Worm (Caenorhabditis elegans) whole organism, late embryonic: ENCODE data around the gene col-94.

Source experiments
- C08G9.2 ChIP-seq: sonication (generic microtip); optimal IDR thresholded peaks from 2 replicates; lab custom pipeline; 2016; ENCODE audit warnings: mild to moderate bottlenecking, missing genetic modification characterization, moderate library complexity, missing compliant biosample characterization
- C38D4.7 ChIP-seq: fragments of 200-800 bp; sonication (Bioruptor generic); optimal IDR thresholded peaks from 2 replicates; lab custom pipeline; 2018; ENCODE audit warnings: mild to moderate bottlenecking, missing genetic modification characterization, moderate library complexity, missing compliant biosample characterization
- F13H6.1 ChIP-seq: sonication (generic microtip); optimal IDR thresholded peaks from 2 replicates; lab custom pipeline; 2016; ENCODE audit warnings: missing genetic modification characterization, missing compliant biosample characterization
- K09A11.1 ChIP-seq: sonication (generic microtip); optimal IDR thresholded peaks from 2 replicates; lab custom pipeline; 2017; ENCODE audit warnings: antibody characterized with exemption, mild to moderate bottlenecking, missing genetic modification characterization, missing compliant biosample characterization; ENCODE audit not compliant: insufficient read depth
- T23F11.4 ChIP-seq: fragments of 200-800 bp; sonication (Bioruptor generic); optimal IDR thresholded peaks from 2 replicates; lab custom pipeline; 2018; ENCODE audit warnings: mild to moderate bottlenecking, missing genetic modification characterization, missing compliant biosample characterization
- ahr-1 ChIP-seq: sonication (generic microtip); optimal IDR thresholded peaks from 2 replicates; lab custom pipeline; 2016; ENCODE audit warnings: missing genetic modification characterization, missing compliant biosample characterization
- ama-1 ChIP-seq: fragments of 150-350 bp; optimal IDR thresholded peaks from 2 replicates; lab custom pipeline; 2014
- ceh-14 ChIP-seq: sonication (generic microtip); optimal IDR thresholded peaks from 2 replicates; lab custom pipeline; 2016; ENCODE audit warnings: missing genotype, missing genetic modification characterization, missing compliant biosample characterization
- ceh-18 ChIP-seq: sonication (generic microtip); optimal IDR thresholded peaks from 2 replicates; lab custom pipeline; 2016; ENCODE audit warnings: missing genetic modification characterization, missing compliant biosample characterization
- ceh-19 ChIP-seq: fragments of 200-800 bp; sonication (Bioruptor generic); optimal IDR thresholded peaks from 2 replicates; lab custom pipeline; 2018; ENCODE audit warnings: mild to moderate bottlenecking, missing genetic modification characterization, missing compliant biosample characterization
- ceh-30 ChIP-seq: fragments of 150-350 bp; optimal IDR thresholded peaks from 2 replicates; lab custom pipeline; 2014; ENCODE audit warnings: missing biosample characterization, missing genetic modification characterization
- ceh-31 ChIP-seq: sonication (generic microtip); optimal IDR thresholded peaks from 2 replicates; lab custom pipeline; 2016; ENCODE audit warnings: missing genetic modification characterization, missing compliant biosample characterization
- ceh-45 ChIP-seq: fragments of 200-800 bp; sonication (Bioruptor generic); IDR thresholded peaks from 2 replicates; pipeline ENCODE4 v1.3.6; 2022; ENCODE audit warnings: missing genetic modification reagents, missing genetic modification characterization, missing compliant biosample characterization
- ceh-48 ChIP-seq: sonication (generic microtip); optimal IDR thresholded peaks from 2 replicates; lab custom pipeline; 2016; ENCODE audit warnings: missing genetic modification characterization, inconsistent platforms, missing compliant biosample characterization
- ceh-6 ChIP-seq: fragments of 200-800 bp; sonication (Bioruptor generic); optimal IDR thresholded peaks from 2 replicates; lab custom pipeline; 2018; ENCODE audit warnings: mild to moderate bottlenecking, missing genetic modification characterization, missing compliant biosample characterization
- ceh-9 ChIP-seq: sonication (generic microtip); optimal IDR thresholded peaks from 2 replicates; lab custom pipeline; 2016; ENCODE audit warnings: mild to moderate bottlenecking, missing genetic modification characterization, inconsistent platforms, missing compliant biosample characterization
- dmd-4 ChIP-seq: sonication (generic microtip); optimal IDR thresholded peaks from 2 replicates; lab custom pipeline; 2016; ENCODE audit warnings: borderline replicate concordance, missing genetic modification characterization, missing compliant biosample characterization
- dve-1 ChIP-seq: sonication (generic microtip); optimal IDR thresholded peaks from 2 replicates; lab custom pipeline; 2017; ENCODE audit warnings: antibody characterized with exemption, mild to moderate bottlenecking, missing genetic modification characterization, missing compliant biosample characterization
- elt-2 ChIP-seq: sonication (generic microtip); optimal IDR thresholded peaks from 2 replicates; lab custom pipeline; 2016; ENCODE audit warnings: missing genetic modification reagents, missing genetic modification characterization, missing compliant biosample characterization
- ets-4 ChIP-seq: sonication (generic microtip); optimal IDR thresholded peaks from 2 replicates; lab custom pipeline; 2016; ENCODE audit warnings: missing genetic modification characterization, missing compliant biosample characterization
- fax-1 ChIP-seq: sonication (generic microtip); optimal IDR thresholded peaks from 2 replicates; lab custom pipeline; 2016; ENCODE audit warnings: missing genotype, missing genetic modification characterization, missing compliant biosample characterization
- fkh-6 ChIP-seq: sonication (generic microtip); optimal IDR thresholded peaks from 2 replicates; lab custom pipeline; 2016; ENCODE audit warnings: missing genetic modification characterization, missing compliant biosample characterization
- gmeb-2 ChIP-seq: sonication (generic microtip); optimal IDR thresholded peaks from 2 replicates; lab custom pipeline; 2016; ENCODE audit warnings: missing genetic modification characterization, inconsistent platforms, missing compliant biosample characterization
- hlh-30 ChIP-seq: sonication (generic microtip); optimal IDR thresholded peaks from 2 replicates; lab custom pipeline; 2017; ENCODE audit warnings: antibody characterized with exemption, missing genetic modification characterization, missing compliant biosample characterization; ENCODE audit not compliant: insufficient read depth
- hlh-6 ChIP-seq: sonication (generic microtip); optimal IDR thresholded peaks from 2 replicates; lab custom pipeline; 2016; ENCODE audit warnings: missing genotype, missing genetic modification characterization, missing compliant biosample characterization
- lim-6 ChIP-seq: sonication (generic microtip); optimal IDR thresholded peaks from 2 replicates; lab custom pipeline; 2016; ENCODE audit warnings: missing genetic modification characterization, missing compliant biosample characterization
- madf-2 ChIP-seq: sonication (generic microtip); optimal IDR thresholded peaks from 2 replicates; lab custom pipeline; 2017; ENCODE audit warnings: missing genetic modification characterization, missing compliant biosample characterization
- nfya-1 ChIP-seq: sonication (generic microtip); optimal IDR thresholded peaks from 2 replicates; lab custom pipeline; 2017; ENCODE audit warnings: missing genetic modification characterization, mild to moderate bottlenecking, missing compliant biosample characterization, antibody characterized with exemption, moderate library complexity
- nhr-11 ChIP-seq: fragments of 150-350 bp; optimal IDR thresholded peaks from 2 replicates; lab custom pipeline; 2014; ENCODE audit warnings: missing biosample characterization, missing genetic modification characterization
- nhr-232 ChIP-seq: sonication (generic microtip); optimal IDR thresholded peaks from 2 replicates; lab custom pipeline; 2016; ENCODE audit warnings: missing genetic modification characterization, missing compliant biosample characterization
- npax-4 ChIP-seq: sonication (generic microtip); optimal IDR thresholded peaks from 2 replicates; lab custom pipeline; 2016; ENCODE audit warnings: missing genetic modification characterization, missing compliant biosample characterization
- odd-2 ChIP-seq: sonication (generic microtip); optimal IDR thresholded peaks from 2 replicates; lab custom pipeline; 2017; ENCODE audit warnings: antibody characterized with exemption, mild to moderate bottlenecking, missing genetic modification characterization, missing compliant biosample characterization
- pat-9 ChIP-seq: fragments of 200-800 bp; sonication (Bioruptor generic); optimal IDR thresholded peaks from 2 replicates; lab custom pipeline; 2018; ENCODE audit warnings: mild to moderate bottlenecking, missing genetic modification characterization, moderate library complexity, missing compliant biosample characterization
- pax-1 ChIP-seq: fragments of 150-350 bp; optimal IDR thresholded peaks from 2 replicates; lab custom pipeline; 2014; ENCODE audit warnings: missing biosample characterization, missing genetic modification characterization
- ref-2 ChIP-seq: sonication (generic microtip); optimal IDR thresholded peaks from 2 replicates; lab custom pipeline; 2016; ENCODE audit warnings: missing genetic modification characterization, missing compliant biosample characterization
- sox-2 ChIP-seq: fragments of 200-800 bp; sonication (Bioruptor generic); IDR thresholded peaks from 2 replicates; pipeline ENCODE4 v1.3.6; 2022; ENCODE audit warnings: missing genetic modification reagents, missing genetic modification characterization, missing compliant biosample characterization
- sox-4 ChIP-seq: sonication (generic microtip); optimal IDR thresholded peaks from 2 replicates; lab custom pipeline; 2017; ENCODE audit warnings: mild to moderate bottlenecking, missing genetic modification characterization, inconsistent platforms, missing compliant biosample characterization
- ttx-3 ChIP-seq: sonication (generic microtip); optimal IDR thresholded peaks from 2 replicates; lab custom pipeline; 2016; ENCODE audit warnings: missing genetic modification reagents, missing genetic modification characterization, missing compliant biosample characterization
- unc-3 ChIP-seq, 2 experiments: fragments of 200-800 bp in 1 of 2; sonication (Bioruptor generic) in 1 of 2; sonication (generic microtip) in 1 of 2; conservative IDR thresholded peaks in 1 of 2; optimal IDR thresholded peaks in 1 of 2; 2 replicates each; pipeline versions ENCODE4 v1.3.6 to Lab custom; 2016 to 2022; ENCODE audit warnings: missing compliant biosample characterization in 2 of 2, missing genetic modification characterization in 2 of 2, missing genetic modification reagents in 1 of 2
- unc-42 ChIP-seq: sonication (generic microtip); optimal IDR thresholded peaks from 2 replicates; lab custom pipeline; 2016; ENCODE audit warnings: missing genotype, missing genetic modification characterization, missing compliant biosample characterization
- unc-55 ChIP-seq: sonication (generic microtip); optimal IDR thresholded peaks from 2 replicates; lab custom pipeline; 2017; ENCODE audit warnings: missing biosample characterization, missing genetic modification reagents, missing genetic modification characterization
- unc-86 ChIP-seq: sonication (generic microtip); optimal IDR thresholded peaks from 2 replicates; lab custom pipeline; 2016; ENCODE audit warnings: missing genetic modification characterization, missing compliant biosample characterization
- zip-5 ChIP-seq: sonication (generic microtip); optimal IDR thresholded peaks from 2 replicates; lab custom pipeline; 2016; ENCODE audit warnings: missing genetic modification characterization, missing compliant biosample characterization
- ztf-16 ChIP-seq: sonication (generic microtip); optimal IDR thresholded peaks from 2 replicates; lab custom pipeline; 2017; ENCODE audit warnings: missing genetic modification characterization, missing compliant biosample characterization

col-94 gene

ce11 chrIII:11002808-11003207, 15.1 kb upstream of the col-94 start:
- TF ChIP-seq unc-3 (GFP tag; conservative IDR thresholded peaks at IDR 0.05; lab: Robert Waterston, UW): no peak
- TF ChIP-seq unc-3 (tag; optimal IDR thresholded peaks at IDR 0.05; lab: Kevin White, UChicago): no peak
- no peak for TF ChIP-seq sox-4 (tag; lab: Kevin White, UChicago)
- no peak for TF ChIP-seq unc-42 (tag; lab: Kevin White, UChicago)
- TF ChIP-seq npax-4 (tag; lab: Kevin White, UChicago): no peak
- TF ChIP-seq gmeb-2 (tag; lab: Kevin White, UChicago): no peak
- no peak for TF ChIP-seq ets-4 (tag; lab: Kevin White, UChicago)
- no peak for TF ChIP-seq elt-2 (tag; lab: Kevin White, UChicago)
- TF ChIP-seq odd-2 (tag; lab: Kevin White, UChicago): no peak
- TF ChIP-seq K09A11.1 (tag; lab: Kevin White, UChicago): no peak

- TF ChIP-seq unc-42 (tag; lab: Kevin White, UChicago) (no peak), ceh-45 (no peak), ceh-18 (tag; lab: Kevin White, UChicago) (no peak), hlh-30 (tag; lab: Kevin White, UChicago) (no peak), dve-1 (tag; lab: Kevin White, UChicago) (no peak), elt-2 (tag; lab: Kevin White, UChicago) (no peak), T23F11.4 (GFP tag; lab: Kevin White, UChicago) (no peak), hlh-6 (tag; lab: Kevin White, UChicago) (no peak), ztf-16 (no peak), nhr-11 (tag; lab: Kevin White, UChicago) (no peak), lim-6 (no peak), ceh-19 (GFP tag; lab: Kevin White, UChicago) (no peak), F13H6.1 (tag; lab: Kevin White, UChicago) (no peak), ref-2 (no peak), ceh-48 (tag; lab: Kevin White, UChicago) (no peak), zip-5 (tag; lab: Kevin White, UChicago) (no peak)
Measured at ce11 chrIII:10995156-10995555, 7.5 kb upstream of the col-94 start, which contains the start of gene dmsr-5. Gene dmsr-5, minus strand, starts transcription at chrIII:10995256.

- TF ChIP-seq lim-6 (no peak), F13H6.1 (tag; lab: Kevin White, UChicago) (no peak), sox-2 (GFP tag; lab: Robert Waterston, UW) (no peak), ceh-6 (GFP tag; lab: Kevin White, UChicago) (no peak), fax-1 (tag; lab: Kevin White, UChicago) (no peak), nhr-232 (tag; lab: Kevin White, UChicago) (no peak), ceh-30 (no peak), ceh-31 (tag; lab: Kevin White, UChicago) (no peak), fkh-6 (tag; lab: Kevin White, UChicago) (no peak), ceh-14 (tag; lab: Kevin White, UChicago) (no peak), gmeb-2 (tag; lab: Kevin White, UChicago) (no peak), ama-1 (lab: Kevin White, UChicago) (no peak), ahr-1 (tag; lab: Kevin White, UChicago) (no peak), ztf-16 (no peak), C38D4.7 (GFP tag; lab: Kevin White, UChicago) (no peak)
- TF ChIP-seq, all 69 proteins: peak for 0
Measured at ce11 chrIII:10994085-10994484, 6.4 kb upstream of the col-94 start.

ce11 chrIII:10989491-10990032, 1.9 kb upstream of the col-94 start:
- TF ChIP-seq pax-1 (tag; lab: Kevin White, UChicago) (peak; percentile 81), npax-4 (tag; lab: Kevin White, UChicago) (peak; percentile 86), ets-4 (tag; lab: Kevin White, UChicago) (peak; percentile 83), C08G9.2 (tag; lab: Kevin White, UChicago) (peak; percentile 90), dmd-4 (peak; percentile 96), unc-86 (peak; percentile 95), ztf-16 (peak; percentile 98), ahr-1 (tag; lab: Kevin White, UChicago) (peak; percentile 82), odd-2 (tag; lab: Kevin White, UChicago) (peak; percentile 53), unc-55 (peak; percentile 95), nfya-1 (tag; lab: Kevin White, UChicago) (peak; percentile 92), madf-2 (peak; percentile 95), ceh-30 (peak; percentile 83), ceh-9 (tag; lab: Kevin White, UChicago) (peak; percentile 5), ceh-31 (tag; lab: Kevin White, UChicago) (peak; percentile 92), ttx-3 (tag; lab: Kevin White, UChicago) (peak; percentile 94), ceh-18 (tag; lab: Kevin White, UChicago) (peak; percentile 99), K09A11.1 (tag; lab: Kevin White, UChicago) (peak; percentile 91), ceh-45 (peak; percentile 94), pat-9 (peak; percentile 94)
